Worm (Caenorhabditis elegans) whole organism, midembryonic: Measurements from ENCODE around the gene dmd-8.

Source experiments
- T22C8.4 ChIP-seq: fragments of 200-800 bp; sonication (Bioruptor generic); IDR thresholded peaks from 2 replicates; pipeline ENCODE4 v1.3.6; 2022; ENCODE audit warnings: missing genetic modification characterization, missing compliant biosample characterization
- cog-1 ChIP-seq: sonication (generic microtip); optimal IDR thresholded peaks from 2 replicates; lab custom pipeline; 2016; ENCODE audit warnings: missing genetic modification characterization, missing compliant biosample characterization
- flt-1 ChIP-seq: fragments of 200-800 bp; sonication (Bioruptor generic); IDR thresholded peaks from 2 replicates; pipeline ENCODE4 v1.3.6; 2022; ENCODE audit warnings: missing genetic modification characterization, missing compliant biosample characterization
- klf-2 ChIP-seq: fragments of 200-800 bp; sonication (Bioruptor generic); conservative IDR thresholded peaks from 2 replicates; pipeline ENCODE4 v1.3.6; 2022; ENCODE audit warnings: missing genetic modification reagents, missing genetic modification characterization, missing compliant biosample characterization
- med-1 ChIP-seq: sonication (generic microtip); optimal IDR thresholded peaks from 2 replicates; lab custom pipeline; 2017; ENCODE audit warnings: missing genetic modification characterization, mild to moderate bottlenecking, missing compliant biosample characterization, antibody characterized with exemption, missing genetic modification reagents; ENCODE audit not compliant: insufficient read depth
- ref-1 ChIP-seq: fragments of 200-800 bp; sonication (Bioruptor generic); conservative IDR thresholded peaks from 2 replicates; pipeline ENCODE4 v1.3.6; 2022; ENCODE audit warnings: missing genetic modification reagents, missing genetic modification characterization, missing compliant biosample characterization
- tab-1 ChIP-seq: fragments of 200-800 bp; sonication (Bioruptor generic); IDR thresholded peaks from 2 replicates; pipeline ENCODE4 v1.3.6; 2022; ENCODE audit warnings: missing genetic modification characterization, missing compliant biosample characterization
- ztf-23 ChIP-seq: fragments of 200-800 bp; sonication (Bioruptor generic); IDR thresholded peaks from 2 replicates; pipeline ENCODE4 v1.3.6; 2022; ENCODE audit warnings: missing genetic modification reagents, missing genetic modification characterization, missing compliant biosample characterization
- ztf-29 ChIP-seq: fragments of 200-800 bp; sonication (Bioruptor generic); IDR thresholded peaks from 2 replicates; pipeline ENCODE4 v1.3.6; 2022; ENCODE audit warnings: missing genetic modification reagents, missing genetic modification characterization, missing compliant biosample characterization

Gene dmd-8

DNA sequence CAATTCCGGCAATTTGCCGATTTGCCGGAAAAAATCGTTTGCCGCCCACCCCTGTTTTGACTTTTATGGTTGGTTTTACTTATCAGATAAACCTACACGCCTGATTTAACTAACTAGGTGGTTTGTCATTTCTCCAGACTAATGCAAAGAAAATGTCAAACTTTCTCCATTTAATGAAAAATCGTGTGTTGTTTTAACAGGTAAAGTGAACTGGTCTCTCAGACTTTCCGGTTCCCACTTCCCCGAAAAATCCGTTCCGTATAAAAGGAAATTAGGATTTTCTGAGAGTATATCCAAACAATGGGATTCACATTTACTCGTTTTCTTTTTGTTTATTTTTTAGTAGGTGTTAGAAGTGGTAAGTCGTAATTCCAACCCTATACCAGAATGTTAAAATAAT lies 28.4 kb upstream of the dmd-8 start, which contains the start of gene mltn-6:
TSS of gene mltn-6 (plus strand) at position 301 of the 400 bp plus-strand sequence.
- TF ChIP-seq tab-1 (no peak), ztf-29 (no peak), ztf-23 (GFP tag; lab: Robert Waterston, UW) (no peak), flt-1 (GFP tag; lab: Robert Waterston, UW) (no peak), T22C8.4 (GFP tag; lab: Robert Waterston, UW) (no peak)

DNA sequence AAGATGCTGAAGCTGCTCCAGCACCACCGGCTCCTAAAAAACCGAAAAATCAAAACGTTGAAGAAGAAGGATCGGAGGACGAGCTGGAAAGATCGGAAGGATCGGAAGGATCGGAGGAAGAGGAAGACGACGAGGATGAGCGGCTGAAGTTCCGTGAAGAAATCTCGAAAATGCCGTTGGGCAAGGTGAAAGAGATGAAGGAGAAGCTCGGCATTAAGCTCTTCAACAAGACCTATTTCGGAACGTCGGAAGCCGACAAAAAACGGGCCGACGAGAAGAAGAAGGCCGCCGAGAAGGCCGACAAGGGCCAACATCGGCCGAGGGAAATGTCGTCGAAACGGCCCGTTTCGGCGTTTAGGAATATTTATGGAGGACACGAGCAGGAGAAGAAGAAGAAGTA lies 25.0 kb upstream of the dmd-8 start:
- TF ChIP-seq T22C8.4 (GFP tag; lab: Robert Waterston, UW) (no peak), ref-1 (no peak), ztf-23 (GFP tag; lab: Robert Waterston, UW) (no peak), cog-1 (tag; lab: Kevin White, UChicago) (no peak), klf-2 (GFP tag; lab: Robert Waterston, UW) (no peak), tab-1 (no peak), med-1 (GFP tag; lab: Kevin White, UChicago) (no peak), ztf-29 (no peak), flt-1 (GFP tag; lab: Robert Waterston, UW) (no peak)

DNA sequence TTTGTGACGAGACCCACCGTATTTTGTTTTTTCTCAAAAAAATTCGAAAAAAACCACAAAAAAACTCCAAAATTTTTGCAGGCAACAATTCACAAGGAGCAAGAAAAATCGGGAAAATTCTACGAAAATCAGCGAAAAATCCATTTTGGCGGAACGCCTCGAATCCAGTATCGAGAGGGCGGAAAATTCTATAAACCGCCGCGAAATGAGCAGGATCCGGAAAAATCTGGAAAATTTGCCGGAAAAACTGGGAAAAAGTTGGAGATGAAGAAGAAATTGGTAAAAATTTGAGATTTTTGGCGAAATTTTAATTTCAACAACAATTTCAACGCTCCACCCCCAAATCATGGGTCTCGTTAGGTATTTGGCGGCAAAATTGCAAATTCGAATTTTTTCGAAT lies 23.8 kb upstream of the dmd-8 start:
- TF ChIP-seq ztf-29 (no peak), med-1 (GFP tag; lab: Kevin White, UChicago) (no peak), ztf-23 (GFP tag; lab: Robert Waterston, UW) (no peak), klf-2 (GFP tag; lab: Robert Waterston, UW) (no peak), T22C8.4 (GFP tag; lab: Robert Waterston, UW) (no peak), cog-1 (tag; lab: Kevin White, UChicago) (no peak), ref-1 (no peak), tab-1 (no peak), flt-1 (GFP tag; lab: Robert Waterston, UW) (no peak)

DNA sequence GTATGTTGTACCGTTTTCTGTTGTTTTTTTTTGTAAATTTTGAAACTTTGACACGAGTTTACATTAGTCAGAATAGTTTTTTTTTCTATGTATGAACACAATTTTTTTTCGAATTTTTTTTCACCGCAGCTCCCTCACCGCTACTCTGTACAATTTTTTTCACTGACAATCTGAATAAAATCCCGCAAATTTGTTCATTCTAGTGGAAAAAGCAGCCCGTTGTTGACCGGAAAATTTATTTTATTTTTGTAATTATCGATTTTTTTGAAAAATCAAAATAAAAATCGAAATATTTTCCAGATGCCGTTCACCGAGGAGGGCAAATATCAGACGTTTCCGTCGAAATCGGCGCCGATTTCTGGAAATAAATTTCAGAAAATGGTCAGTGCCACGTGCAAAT lies 23.2 kb upstream of the dmd-8 start, which contains the start of gene T22H9.1:
TSS of gene T22H9.1 (plus strand) at position 301 of the 400 bp plus-strand sequence.
- TF ChIP-seq ztf-23 (GFP tag; lab: Robert Waterston, UW) (no peak), tab-1 (no peak), T22C8.4 (GFP tag; lab: Robert Waterston, UW) (no peak), cog-1 (tag; lab: Kevin White, UChicago) (no peak), ref-1 (no peak), klf-2 (GFP tag; lab: Robert Waterston, UW) (no peak), ztf-29 (no peak)

DNA sequence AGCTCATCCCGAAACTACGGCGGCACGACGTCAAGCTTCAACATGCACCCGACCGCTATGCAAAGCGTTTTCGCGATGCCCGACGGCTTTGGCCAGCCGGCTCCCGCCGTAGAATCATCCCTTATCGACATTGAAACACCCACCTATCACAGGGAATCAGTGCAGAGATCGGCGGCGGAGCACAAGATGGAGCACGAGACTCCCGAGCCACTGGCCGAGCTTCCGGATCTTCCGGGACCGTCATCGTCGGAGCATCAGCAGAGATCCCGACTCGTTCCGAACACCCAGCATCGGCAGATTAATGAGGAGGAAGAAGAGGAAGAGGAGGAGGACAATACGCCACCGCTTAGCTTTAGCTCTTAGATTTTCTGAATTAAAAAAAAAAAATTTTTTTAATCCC lies 22.2 kb upstream of the dmd-8 start:
- no peak for TF ChIP-seq med-1 (GFP tag; lab: Kevin White, UChicago)
- TF ChIP-seq cog-1 (tag; lab: Kevin White, UChicago), result no peak
- no peak for TF ChIP-seq klf-2 (GFP tag; lab: Robert Waterston, UW)
- TF ChIP-seq ztf-29, result no peak
- TF ChIP-seq flt-1 (GFP tag; lab: Robert Waterston, UW), result no peak
- no peak for TF ChIP-seq ref-1
- no peak for TF ChIP-seq ztf-23 (GFP tag; lab: Robert Waterston, UW)
- TF ChIP-seq tab-1, result no peak
- TF ChIP-seq T22C8.4 (GFP tag; lab: Robert Waterston, UW), result no peak

DNA sequence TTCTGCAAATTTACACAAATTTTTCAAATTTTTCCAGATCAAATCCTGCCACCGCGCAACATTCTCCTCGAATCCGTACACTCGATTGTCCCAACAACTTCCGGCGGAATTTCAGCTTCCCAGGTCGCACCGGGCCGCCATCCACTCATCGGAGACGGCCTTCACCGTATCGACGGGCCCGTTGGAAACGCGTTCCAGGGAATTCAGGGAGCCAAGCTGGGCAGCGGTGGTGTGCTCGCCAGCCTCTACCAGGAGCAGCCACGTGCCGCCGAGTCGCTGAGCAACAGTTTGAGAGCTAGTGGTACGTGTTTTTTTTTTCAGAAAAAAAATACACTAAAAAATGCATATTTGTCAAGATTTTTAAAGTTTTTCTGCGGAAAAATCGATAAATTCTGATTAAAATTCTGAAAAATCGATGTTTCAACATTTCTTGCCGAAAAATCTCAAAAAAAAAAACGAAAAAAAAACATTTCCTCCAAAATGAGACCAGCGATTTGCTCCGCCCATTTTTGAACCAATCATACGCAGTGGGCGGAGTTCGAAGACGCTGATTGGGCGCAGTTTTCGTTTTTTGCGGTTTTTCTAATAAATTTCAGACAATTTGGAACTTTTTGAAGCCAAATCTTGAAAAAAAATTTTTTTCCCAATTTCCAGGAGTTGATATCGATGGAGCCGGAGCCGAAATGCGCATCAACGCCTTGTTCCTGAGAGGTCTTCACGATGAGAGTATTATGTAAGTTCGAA lies 20.9 kb upstream of the dmd-8 start:
- no peak for TF ChIP-seq cog-1 (tag; lab: Kevin White, UChicago)

DNA sequence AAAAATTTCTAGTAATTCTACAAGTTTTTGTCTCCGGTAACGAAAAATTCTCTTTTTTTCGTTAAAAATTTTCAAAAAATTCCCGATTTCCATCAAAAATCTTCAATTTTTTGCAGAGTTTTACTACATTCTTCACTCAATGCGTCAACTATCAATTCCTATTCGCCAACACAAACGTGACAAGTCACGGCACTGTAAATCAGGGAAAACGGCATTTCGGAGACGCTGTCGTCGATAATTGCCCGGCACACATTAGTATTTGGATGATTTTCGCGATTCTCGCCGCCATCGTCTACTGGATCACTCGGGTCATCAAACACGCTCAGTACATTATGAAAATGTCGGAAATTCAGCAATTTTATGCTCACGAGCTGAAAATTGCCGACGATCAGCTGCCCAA lies 15.5 kb upstream of the dmd-8 start:
- TF ChIP-seq cog-1 (tag; lab: Kevin White, UChicago) (no peak), tab-1 (no peak), ztf-29 (no peak), klf-2 (GFP tag; lab: Robert Waterston, UW) (no peak), T22C8.4 (GFP tag; lab: Robert Waterston, UW) (no peak), med-1 (GFP tag; lab: Kevin White, UChicago) (no peak), flt-1 (GFP tag; lab: Robert Waterston, UW) (no peak), ref-1 (no peak), ztf-23 (GFP tag; lab: Robert Waterston, UW) (no peak)

DNA sequence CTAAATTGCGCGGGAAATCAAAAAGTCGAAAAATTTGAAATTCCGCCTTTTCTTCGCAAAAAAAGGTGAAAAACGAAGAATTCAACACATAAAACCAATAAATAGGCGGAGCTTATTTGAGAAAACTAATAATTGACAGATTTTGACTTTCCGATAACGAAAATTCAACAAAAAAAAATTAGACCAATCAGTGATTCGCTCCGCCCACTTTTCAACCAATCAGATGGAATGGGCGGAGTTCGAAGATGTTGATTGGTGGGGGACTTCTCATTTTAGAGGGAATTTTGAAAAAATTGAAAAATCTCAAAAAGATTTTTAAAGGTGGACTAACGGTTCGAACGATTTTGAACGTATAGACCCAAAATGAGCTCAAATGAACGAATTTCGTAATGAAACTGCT lies 14.6 kb upstream of the dmd-8 start:
- TF ChIP-seq klf-2 (GFP tag; lab: Robert Waterston, UW), result no peak
- no peak for TF ChIP-seq ztf-29
- TF ChIP-seq med-1 (GFP tag; lab: Kevin White, UChicago), result no peak
- no peak for TF ChIP-seq ztf-23 (GFP tag; lab: Robert Waterston, UW)
- TF ChIP-seq T22C8.4 (GFP tag; lab: Robert Waterston, UW), result no peak
- no peak for TF ChIP-seq flt-1 (GFP tag; lab: Robert Waterston, UW)
- no peak for TF ChIP-seq tab-1
- no peak for TF ChIP-seq cog-1 (tag; lab: Kevin White, UChicago)
- no peak for TF ChIP-seq ref-1

DNA sequence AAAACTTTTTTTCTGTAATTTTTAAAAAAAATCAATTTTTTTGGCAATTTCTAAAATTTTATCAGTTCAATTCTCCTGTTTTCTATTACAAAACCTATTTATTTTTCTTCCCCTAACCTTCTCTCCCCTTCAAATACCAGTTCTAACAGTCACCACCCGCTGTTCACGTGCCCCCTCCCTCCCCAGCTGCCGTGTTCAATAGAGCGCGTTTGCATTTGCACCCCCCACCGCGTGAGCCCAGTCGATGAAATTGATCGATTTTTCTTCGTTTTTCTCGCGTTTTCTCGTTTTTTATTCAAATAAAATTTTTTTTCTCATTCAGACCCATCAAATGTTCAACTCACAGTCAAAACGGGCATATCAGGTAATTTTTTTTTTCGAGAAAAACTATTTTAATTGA lies 12.8 kb upstream of the dmd-8 start, which contains the start of gene atg-9:
TSS of gene atg-9 (plus strand) at position 332 of the 400 bp plus-strand sequence.
- no peak for TF ChIP-seq tab-1
- TF ChIP-seq ref-1, result no peak
- TF ChIP-seq T22C8.4 (GFP tag; lab: Robert Waterston, UW), result peak; percentile 58; the same call in 1 of the 2 replicates
- 0 out of 2 replicates have a peak, but pooled peaks have one; percentile 54 for TF ChIP-seq flt-1 (GFP tag; lab: Robert Waterston, UW)
